Worm (Caenorhabditis elegans) whole organism, L3 larva: ENCODE data around the gene djr-1.1.

Experiments
- R02D3.7 ChIP-seq: fragments of 150-350 bp; optimal IDR thresholded peaks from 2 replicates; lab custom pipeline; 2014; ENCODE audit warnings: missing biosample characterization, missing genetic modification characterization
- ZK546.5 ChIP-seq: sonication (generic microtip); optimal IDR thresholded peaks from 2 replicates; lab custom pipeline; 2017; ENCODE audit warnings: missing biosample characterization, missing genetic modification characterization
- aly-2 ChIP-seq: fragments of 150-350 bp; optimal IDR thresholded peaks from 2 replicates; lab custom pipeline; 2014; ENCODE audit warnings: missing biosample characterization, missing genetic modification characterization
- ceh-16 ChIP-seq: sonication (generic microtip); optimal IDR thresholded peaks from 2 replicates; lab custom pipeline; 2017; ENCODE audit warnings: missing biosample characterization, missing genetic modification characterization
- ceh-28 ChIP-seq: fragments of 150-350 bp; optimal IDR thresholded peaks from 2 replicates; lab custom pipeline; 2014; ENCODE audit warnings: missing biosample characterization, missing genetic modification reagents, missing genetic modification characterization
- ceh-82 ChIP-seq: fragments of 150-350 bp; optimal IDR thresholded peaks from 2 replicates; lab custom pipeline; 2014; ENCODE audit warnings: missing biosample characterization, missing genetic modification characterization
- ceh-9 ChIP-seq: sonication (generic microtip); optimal IDR thresholded peaks from 2 replicates; lab custom pipeline; 2018; ENCODE audit warnings: missing biosample characterization, missing genetic modification characterization
- daf-12 ChIP-seq: fragments of 150-350 bp; optimal IDR thresholded peaks from 2 replicates; lab custom pipeline; 2014; ENCODE audit warnings: missing biosample characterization, missing genetic modification reagents, missing genetic modification characterization
- egl-27 ChIP-seq: sonication (generic microtip); optimal IDR thresholded peaks from 4 replicates; lab custom pipeline; 2017; ENCODE audit warnings: missing biosample characterization, missing genetic modification reagents, missing genetic modification characterization
- egl-5 ChIP-seq: fragments of 150-350 bp; optimal IDR thresholded peaks from 2 replicates; lab custom pipeline; 2017; ENCODE audit warnings: missing biosample characterization, missing genetic modification reagents, missing genetic modification characterization, inconsistent platforms
- elt-1 ChIP-seq: fragments of 150-350 bp; optimal IDR thresholded peaks from 2 replicates; lab custom pipeline; 2014; ENCODE audit warnings: missing biosample characterization, missing genetic modification characterization
- elt-2 ChIP-seq: sonication (generic microtip); optimal IDR thresholded peaks from 2 replicates; lab custom pipeline; 2016; ENCODE audit warnings: missing genetic modification reagents, mild to moderate bottlenecking, missing genetic modification characterization, missing compliant biosample characterization
- fkh-10 ChIP-seq: sonication (generic microtip); optimal IDR thresholded peaks from 2 replicates; lab custom pipeline; 2017; ENCODE audit warnings: missing biosample characterization, missing genetic modification reagents, missing genetic modification characterization
- fkh-2 ChIP-seq: fragments of 150-350 bp; optimal IDR thresholded peaks from 2 replicates; lab custom pipeline; 2014; ENCODE audit warnings: missing biosample characterization, missing genetic modification reagents, missing genetic modification characterization
- hmg-11 ChIP-seq: sonication (generic microtip); optimal IDR thresholded peaks from 2 replicates; lab custom pipeline; 2016; ENCODE audit warnings: missing genetic modification characterization, missing compliant biosample characterization
- lin-39 ChIP-seq: fragments of 150-350 bp; optimal IDR thresholded peaks from 2 replicates; lab custom pipeline; 2018; ENCODE audit warnings: missing biosample characterization, missing genetic modification reagents, missing genetic modification characterization
- lsy-12 ChIP-seq: sonication (generic microtip); optimal IDR thresholded peaks from 2 replicates; lab custom pipeline; 2016; ENCODE audit warnings: mild to moderate bottlenecking, missing genetic modification characterization, missing compliant biosample characterization
- mdl-1 ChIP-seq: fragments of 150-350 bp; optimal IDR thresholded peaks from 2 replicates; lab custom pipeline; 2014; ENCODE audit warnings: missing biosample characterization, missing genetic modification characterization
- nfya-1 ChIP-seq: sonication (generic microtip); optimal IDR thresholded peaks from 2 replicates; lab custom pipeline; 2017; ENCODE audit warnings: missing genetic modification characterization, mild to moderate bottlenecking, missing compliant biosample characterization, antibody characterized with exemption, moderate library complexity; ENCODE audit not compliant: insufficient read depth
- nhr-12 ChIP-seq: fragments of 150-350 bp; optimal IDR thresholded peaks from 2 replicates; lab custom pipeline; 2014; ENCODE audit warnings: missing biosample characterization, missing genetic modification characterization
- nhr-23 ChIP-seq: fragments of 150-350 bp; optimal IDR thresholded peaks from 2 replicates; lab custom pipeline; 2014; ENCODE audit warnings: missing biosample characterization, missing genetic modification reagents, missing genetic modification characterization
- nhr-237 ChIP-seq: fragments of 150-350 bp; optimal IDR thresholded peaks from 2 replicates; lab custom pipeline; 2014; ENCODE audit warnings: missing biosample characterization, missing genetic modification characterization
- nhr-25 ChIP-seq: sonication (generic microtip); optimal IDR thresholded peaks from 2 replicates; lab custom pipeline; 2017; ENCODE audit warnings: missing biosample characterization, missing genetic modification characterization
- nhr-28 ChIP-seq: fragments of 150-350 bp; optimal IDR thresholded peaks from 2 replicates; lab custom pipeline; 2014; ENCODE audit warnings: missing biosample characterization, missing genetic modification characterization
- nhr-67 ChIP-seq: fragments of 150-350 bp; optimal IDR thresholded peaks from 2 replicates; lab custom pipeline; 2014; ENCODE audit warnings: missing biosample characterization, missing genetic modification characterization
- nhr-76 ChIP-seq: fragments of 150-350 bp; sonication (generic microtip); optimal IDR thresholded peaks from 5 replicates; lab custom pipeline; 2014; ENCODE audit warnings: missing biosample characterization, missing genetic modification characterization
- nhr-77 ChIP-seq: fragments of 150-350 bp; optimal IDR thresholded peaks from 2 replicates; lab custom pipeline; 2014; ENCODE audit warnings: missing biosample characterization, missing genetic modification characterization
- pqm-1 ChIP-seq: fragments of 150-350 bp; optimal IDR thresholded peaks from 2 replicates; lab custom pipeline; 2017; ENCODE audit warnings: missing biosample characterization, missing genetic modification characterization, inconsistent platforms
- snpc-4 ChIP-seq: fragments of 150-350 bp; optimal IDR thresholded peaks from 2 replicates; lab custom pipeline; 2014; ENCODE audit warnings: missing biosample characterization, missing genetic modification characterization
- zag-1 ChIP-seq: fragments of 150-350 bp; optimal IDR thresholded peaks from 2 replicates; lab custom pipeline; 2014; ENCODE audit warnings: missing biosample characterization, missing genetic modification characterization
- ztf-11 ChIP-seq: fragments of 150-350 bp; optimal IDR thresholded peaks from 2 replicates; lab custom pipeline; 2014; ENCODE audit warnings: missing biosample characterization, missing genetic modification characterization
- ztf-4 ChIP-seq: fragments of 150-350 bp; optimal IDR thresholded peaks from 2 replicates; lab custom pipeline; 2014; ENCODE audit warnings: missing biosample characterization, missing genetic modification characterization

Gene djr-1.1

DNA sequence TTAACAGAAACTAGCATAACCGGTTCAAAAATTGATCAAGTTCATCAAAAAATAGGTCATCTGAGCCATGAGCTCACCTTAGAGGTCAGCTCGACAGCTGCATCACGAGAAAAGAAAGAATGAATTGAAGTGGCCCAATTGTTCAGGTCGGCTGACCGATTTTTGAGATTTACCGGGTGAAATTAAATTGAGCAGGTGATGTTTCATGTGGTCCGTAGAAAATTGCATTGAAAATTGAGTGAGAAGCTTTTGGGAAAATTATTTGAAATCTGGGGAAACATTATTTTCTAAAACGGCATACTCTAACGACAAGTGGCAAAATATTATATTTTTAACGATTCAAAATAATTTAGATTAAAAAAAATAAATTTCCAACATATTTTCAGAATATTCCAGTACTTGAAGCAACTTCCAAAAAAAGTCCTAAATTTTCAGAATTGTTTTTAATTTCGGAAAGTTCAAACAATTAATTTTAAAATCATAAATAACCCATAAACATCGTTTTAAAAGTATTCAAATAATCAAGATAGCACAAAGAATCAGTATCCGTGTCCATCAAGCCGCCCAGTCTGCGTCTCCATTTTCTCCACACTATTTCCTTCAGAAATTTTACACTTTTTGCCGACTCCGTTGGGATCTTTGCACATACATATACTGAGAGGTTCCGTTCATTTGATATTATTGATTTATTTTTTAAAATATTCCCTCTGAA is 35.4 kb downstream of the djr-1.1 start, which contains the start of gene sgcb-1:
TSS of gene sgcb-1 (plus strand) at position 662 of the 712 bp plus-strand sequence.
- no peak for TF ChIP-seq ztf-11
- no peak for TF ChIP-seq fkh-10 (GFP tag; lab: Kevin White, UChicago)
- TF ChIP-seq ceh-16 (tag; lab: Kevin White, UChicago) = no peak

DNA sequence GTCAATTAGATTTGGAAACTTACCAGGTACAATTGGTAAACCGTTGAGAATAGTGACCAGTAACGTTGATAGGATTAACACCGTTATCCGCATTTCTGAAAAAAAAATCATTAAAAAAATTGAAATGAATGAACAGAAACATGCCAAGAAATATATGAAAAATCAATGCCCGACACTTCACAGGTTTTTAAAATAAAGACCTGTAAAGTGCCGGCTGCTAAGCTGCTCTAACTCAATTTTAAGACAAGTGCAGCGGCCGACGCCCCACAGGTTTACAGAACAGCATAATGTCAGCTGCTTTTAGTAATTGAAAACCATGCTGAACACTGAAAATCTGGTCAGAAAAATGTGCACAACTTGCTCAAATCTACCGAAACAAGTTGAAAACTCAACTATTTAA is 42.0 kb downstream of the djr-1.1 start, which contains the start of gene cbn-1:
TSS of gene cbn-1 (minus strand) at position 101 of the 400 bp plus-strand sequence.
- TF ChIP-seq hmg-11 (tag; lab: Kevin White, UChicago) = no peak
- TF ChIP-seq nhr-67 (tag; lab: Kevin White, UChicago) = no peak
- TF ChIP-seq fkh-2 (tag; lab: Kevin White, UChicago) = no peak
- no peak for TF ChIP-seq mdl-1 (tag; lab: Kevin White, UChicago)
- no peak for TF ChIP-seq nhr-28 (tag; lab: Kevin White, UChicago)
- TF ChIP-seq ceh-9 (tag; lab: Kevin White, UChicago) = no peak
- TF ChIP-seq ceh-28 (tag; lab: Kevin White, UChicago) = no peak
- no peak for TF ChIP-seq lsy-12 (tag; lab: Kevin White, UChicago)
- TF ChIP-seq fkh-10 (GFP tag; lab: Kevin White, UChicago) = no peak
- no peak for TF ChIP-seq elt-2 (tag; lab: Kevin White, UChicago)
- TF ChIP-seq nhr-237 (tag; lab: Kevin White, UChicago) = no peak
- TF ChIP-seq nhr-77 (tag; lab: Kevin White, UChicago) = no peak
- no peak for TF ChIP-seq egl-27 (tag; lab: Kevin White, UChicago)
- TF ChIP-seq nhr-12 (tag; lab: Kevin White, UChicago) = no peak
- no peak for TF ChIP-seq zag-1

DNA sequence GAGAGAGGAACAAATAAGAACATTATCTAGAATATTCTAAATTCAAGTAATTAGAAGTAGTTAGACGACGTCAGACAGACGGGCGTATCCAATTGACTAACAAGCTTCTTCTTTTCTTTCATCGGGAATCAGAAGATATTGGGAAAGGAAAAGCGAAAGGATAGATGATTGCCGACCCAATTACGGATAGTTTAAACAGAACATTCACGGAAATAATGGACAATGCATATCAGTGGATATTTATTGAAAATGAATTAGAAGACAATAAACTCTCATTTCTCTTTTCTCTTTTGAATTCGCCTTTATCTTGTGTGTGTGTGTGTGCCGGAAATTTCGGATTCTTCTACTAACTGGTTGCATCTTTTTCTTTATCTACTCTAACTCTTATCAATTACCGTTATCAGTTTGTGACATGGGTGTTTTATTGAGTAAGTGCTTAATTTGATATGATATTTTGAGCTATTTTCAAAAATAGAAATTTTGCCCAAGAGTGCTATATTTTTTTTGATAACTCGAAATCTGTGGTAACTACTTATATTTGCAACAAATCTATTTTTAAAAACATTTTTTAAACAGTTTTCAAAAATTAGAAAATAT is 43.6 kb downstream of the djr-1.1 start:
- TF ChIP-seq elt-2 (tag; lab: Kevin White, UChicago) = peak; percentile 34
- TF ChIP-seq aly-2 (tag; lab: Kevin White, UChicago) = no peak
- peak; percentile 15 for TF ChIP-seq nhr-23 (tag; lab: Kevin White, UChicago)

DNA sequence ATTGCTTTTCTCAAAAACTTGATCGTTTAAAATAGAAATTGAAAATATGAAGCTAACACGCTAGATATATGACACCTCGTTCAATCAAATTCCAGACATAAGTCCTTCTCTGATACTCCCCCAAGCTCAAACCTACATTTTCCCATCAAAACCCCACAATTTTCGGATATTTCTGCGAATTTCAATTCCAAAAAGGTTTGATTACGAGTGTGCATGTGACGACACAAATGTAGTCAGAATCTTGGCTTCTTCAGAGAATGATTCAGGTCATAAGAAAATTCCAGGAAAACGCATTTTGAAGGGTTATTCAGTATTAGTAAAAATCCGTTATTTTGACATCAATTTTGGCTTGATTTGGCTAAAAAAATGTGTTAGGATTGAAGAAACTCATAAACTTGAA is 44.4 kb downstream of the djr-1.1 start:
- TF ChIP-seq R02D3.7 (tag; lab: Kevin White, UChicago) (no peak), ztf-4 (no peak), ZK546.5 (no peak)

DNA sequence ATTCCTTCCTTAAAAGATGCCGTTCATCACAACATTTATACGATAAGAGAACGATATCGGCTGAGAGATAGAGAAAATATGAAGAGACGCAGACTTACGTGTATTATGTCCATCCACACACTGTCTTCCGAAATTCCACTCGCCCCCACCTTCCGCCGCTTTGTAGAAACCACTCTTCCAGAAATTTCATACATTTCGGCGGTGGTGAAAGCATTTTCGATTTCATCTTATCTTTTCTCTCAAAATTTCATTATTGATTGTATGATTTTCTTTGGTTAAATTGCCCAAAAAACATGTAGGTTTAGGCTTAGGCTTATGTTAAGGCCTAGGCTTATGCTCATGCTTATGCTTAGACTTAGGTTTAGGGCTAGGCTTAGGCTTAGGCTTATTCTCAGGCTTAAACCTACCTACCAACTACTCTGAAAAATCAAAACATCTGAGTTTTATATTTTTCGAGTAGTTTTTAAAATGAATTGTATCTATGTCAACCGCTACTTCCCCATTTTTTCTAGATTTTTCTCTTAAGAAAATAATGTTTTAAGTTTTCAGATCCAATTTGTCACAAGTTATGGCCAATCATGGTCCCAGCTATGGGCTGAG is 47.0 kb downstream of the djr-1.1 start, which contains the start of gene cpn-2:
TSS of gene cpn-2 (plus strand) at position 550 of the 600 bp plus-strand sequence.
- TF ChIP-seq nhr-25 (tag; lab: Kevin White, UChicago) (no peak), nhr-76 (tag; lab: Kevin White, UChicago) (no peak), ZK546.5 (no peak), pqm-1 (tag; lab: Kevin White, UChicago) (no peak), nhr-28 (tag; lab: Kevin White, UChicago) (no peak), egl-5 (tag; lab: Kevin White, UChicago) (no peak), snpc-4 (tag; lab: Kevin White, UChicago) (no peak), nfya-1 (tag; lab: Kevin White, UChicago) (no peak), daf-12 (no peak), nhr-77 (tag; lab: Kevin White, UChicago) (no peak), zag-1 (no peak), ceh-82 (tag; lab: Kevin White, UChicago) (no peak), mdl-1 (tag; lab: Kevin White, UChicago) (no peak), elt-1 (tag; lab: Kevin White, UChicago) (no peak), lin-39 (tag; lab: Kevin White, UChicago) (no peak), fkh-2 (tag; lab: Kevin White, UChicago) (no peak), R02D3.7 (tag; lab: Kevin White, UChicago) (no peak)
